Worm (Caenorhabditis elegans) whole organism, late embryonic: ENCODE measurements around the gene hpo-38.

Source experiments
- C08G9.2 ChIP-seq: sonication (generic microtip); optimal IDR thresholded peaks from 2 replicates; lab custom pipeline; 2016; ENCODE audit warnings: mild to moderate bottlenecking, missing genetic modification characterization, moderate library complexity, missing compliant biosample characterization
- T23F11.4 ChIP-seq: fragments of 200-800 bp; sonication (Bioruptor generic); optimal IDR thresholded peaks from 2 replicates; lab custom pipeline; 2018; ENCODE audit warnings: mild to moderate bottlenecking, missing genetic modification characterization, missing compliant biosample characterization
- Y22D7AL.16 ChIP-seq: sonication (generic microtip); optimal IDR thresholded peaks from 2 replicates; lab custom pipeline; 2016; ENCODE audit warnings: missing genetic modification characterization, missing compliant biosample characterization
- ceh-18 ChIP-seq: sonication (generic microtip); optimal IDR thresholded peaks from 2 replicates; lab custom pipeline; 2016; ENCODE audit warnings: missing genetic modification characterization, missing compliant biosample characterization
- ceh-30 ChIP-seq: fragments of 150-350 bp; optimal IDR thresholded peaks from 2 replicates; lab custom pipeline; 2014; ENCODE audit warnings: missing biosample characterization, missing genetic modification characterization
- ceh-45 ChIP-seq: fragments of 200-800 bp; sonication (Bioruptor generic); IDR thresholded peaks from 2 replicates; pipeline ENCODE4 v1.3.6; 2022; ENCODE audit warnings: missing genetic modification reagents, missing genetic modification characterization, missing compliant biosample characterization
- ceh-48 ChIP-seq: sonication (generic microtip); optimal IDR thresholded peaks from 2 replicates; lab custom pipeline; 2016; ENCODE audit warnings: missing genetic modification characterization, inconsistent platforms, missing compliant biosample characterization
- ceh-9 ChIP-seq: sonication (generic microtip); optimal IDR thresholded peaks from 2 replicates; lab custom pipeline; 2016; ENCODE audit warnings: mild to moderate bottlenecking, missing genetic modification characterization, inconsistent platforms, missing compliant biosample characterization
- dve-1 ChIP-seq: sonication (generic microtip); optimal IDR thresholded peaks from 2 replicates; lab custom pipeline; 2017; ENCODE audit warnings: antibody characterized with exemption, mild to moderate bottlenecking, missing genetic modification characterization, missing compliant biosample characterization
- elt-2 ChIP-seq: sonication (generic microtip); optimal IDR thresholded peaks from 2 replicates; lab custom pipeline; 2016; ENCODE audit warnings: missing genetic modification reagents, missing genetic modification characterization, missing compliant biosample characterization
- eyg-1 ChIP-seq: sonication (generic microtip); optimal IDR thresholded peaks from 2 replicates; lab custom pipeline; 2016; ENCODE audit warnings: missing genotype, missing genetic modification characterization, missing compliant biosample characterization
- fkh-10 ChIP-seq: fragments of 150-350 bp; optimal IDR thresholded peaks from 2 replicates; lab custom pipeline; 2014; ENCODE audit warnings: missing biosample characterization, missing genetic modification reagents, missing genetic modification characterization
- hlh-13 ChIP-seq: fragments of 200-800 bp; sonication (Bioruptor generic); optimal IDR thresholded peaks from 2 replicates; lab custom pipeline; 2018; ENCODE audit warnings: mild to moderate bottlenecking, missing genetic modification characterization, missing compliant biosample characterization
- hlh-15 ChIP-seq: sonication (generic microtip); optimal IDR thresholded peaks from 2 replicates; lab custom pipeline; 2016; ENCODE audit warnings: missing genetic modification characterization, missing compliant biosample characterization
- hlh-30 ChIP-seq: sonication (generic microtip); optimal IDR thresholded peaks from 2 replicates; lab custom pipeline; 2017; ENCODE audit warnings: antibody characterized with exemption, missing genetic modification characterization, missing compliant biosample characterization; ENCODE audit not compliant: insufficient read depth
- hlh-8 ChIP-seq: sonication (generic microtip); optimal IDR thresholded peaks from 2 replicates; lab custom pipeline; 2016; ENCODE audit warnings: missing genotype, missing genetic modification characterization, missing compliant biosample characterization
- lin-11 ChIP-seq: fragments of 200-800 bp; sonication (Bioruptor generic); optimal IDR thresholded peaks from 2 replicates; lab custom pipeline; 2018; ENCODE audit warnings: mild to moderate bottlenecking, missing genetic modification characterization, missing compliant biosample characterization
- madf-2 ChIP-seq: sonication (generic microtip); optimal IDR thresholded peaks from 2 replicates; lab custom pipeline; 2017; ENCODE audit warnings: missing genetic modification characterization, missing compliant biosample characterization
- mec-3 ChIP-seq: sonication (generic microtip); optimal IDR thresholded peaks from 2 replicates; lab custom pipeline; 2016; ENCODE audit warnings: borderline replicate concordance, missing genetic modification characterization, missing compliant biosample characterization
- odd-2 ChIP-seq: sonication (generic microtip); optimal IDR thresholded peaks from 2 replicates; lab custom pipeline; 2017; ENCODE audit warnings: antibody characterized with exemption, mild to moderate bottlenecking, missing genetic modification characterization, missing compliant biosample characterization
- pax-1 ChIP-seq: fragments of 150-350 bp; optimal IDR thresholded peaks from 2 replicates; lab custom pipeline; 2014; ENCODE audit warnings: missing biosample characterization, missing genetic modification characterization
- pha-4 ChIP-seq: fragments of 150-350 bp; optimal IDR thresholded peaks from 2 replicates; lab custom pipeline; 2018; ENCODE audit warnings: missing biosample characterization, missing genetic modification reagents, missing genetic modification characterization
- pqm-1 ChIP-seq: sonication (generic microtip); optimal IDR thresholded peaks from 2 replicates; lab custom pipeline; 2016; ENCODE audit warnings: missing genetic modification characterization, missing compliant biosample characterization
- pros-1 ChIP-seq: fragments of 150-350 bp; optimal IDR thresholded peaks from 2 replicates; lab custom pipeline; 2014; ENCODE audit warnings: missing biosample characterization, missing genetic modification reagents, missing genetic modification characterization
- sox-2 ChIP-seq: fragments of 200-800 bp; sonication (Bioruptor generic); IDR thresholded peaks from 2 replicates; pipeline ENCODE4 v1.3.6; 2022; ENCODE audit warnings: missing genetic modification reagents, missing genetic modification characterization, missing compliant biosample characterization
- sox-4 ChIP-seq: sonication (generic microtip); optimal IDR thresholded peaks from 2 replicates; lab custom pipeline; 2017; ENCODE audit warnings: mild to moderate bottlenecking, missing genetic modification characterization, inconsistent platforms, missing compliant biosample characterization
- tbx-2 ChIP-seq: sonication (generic microtip); optimal IDR thresholded peaks from 2 replicates; lab custom pipeline; 2016; ENCODE audit warnings: missing genetic modification characterization, missing compliant biosample characterization
- ttx-3 ChIP-seq: sonication (generic microtip); optimal IDR thresholded peaks from 2 replicates; lab custom pipeline; 2016; ENCODE audit warnings: missing genetic modification reagents, missing genetic modification characterization, missing compliant biosample characterization
- unc-42 ChIP-seq: sonication (generic microtip); optimal IDR thresholded peaks from 2 replicates; lab custom pipeline; 2016; ENCODE audit warnings: missing genotype, missing genetic modification characterization, missing compliant biosample characterization
- unc-55 ChIP-seq: sonication (generic microtip); optimal IDR thresholded peaks from 2 replicates; lab custom pipeline; 2017; ENCODE audit warnings: missing biosample characterization, missing genetic modification reagents, missing genetic modification characterization
- zip-5 ChIP-seq: sonication (generic microtip); optimal IDR thresholded peaks from 2 replicates; lab custom pipeline; 2016; ENCODE audit warnings: missing genetic modification characterization, missing compliant biosample characterization
- ztf-16 ChIP-seq: sonication (generic microtip); optimal IDR thresholded peaks from 2 replicates; lab custom pipeline; 2017; ENCODE audit warnings: missing genetic modification characterization, missing compliant biosample characterization

The hpo-38 gene

DNA sequence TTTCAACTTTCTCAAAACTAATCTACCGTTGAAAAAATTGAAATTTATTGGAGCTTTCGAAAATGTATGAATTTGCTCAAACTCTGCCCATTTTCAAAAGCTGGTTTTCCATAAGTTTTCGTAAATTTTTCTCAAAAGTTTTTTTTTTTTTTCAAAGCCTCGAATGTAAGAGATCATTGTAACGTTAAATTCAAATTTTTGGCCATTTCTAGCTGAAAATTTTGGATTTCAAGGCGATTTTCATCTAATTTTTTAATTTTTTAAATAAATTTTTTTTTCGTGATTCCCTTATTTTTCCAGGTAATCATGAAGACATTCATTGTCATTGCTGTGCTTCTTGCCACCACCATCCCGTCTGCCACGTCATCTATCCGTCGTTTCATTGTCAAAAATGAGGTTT is at the start of gene hpo-38:
Gene hpo-38, plus strand, starts transcription at position 301 of the 400 bp plus-strand sequence.
- no peak for TF ChIP-seq sox-4 (tag; lab: Kevin White, UChicago)
- no peak for TF ChIP-seq hlh-13 (GFP tag; lab: Kevin White, UChicago)
- TF ChIP-seq hlh-30 (tag; lab: Kevin White, UChicago): no peak
- TF ChIP-seq dve-1: no peak
- TF ChIP-seq ztf-16: no peak
- no peak for TF ChIP-seq odd-2 (tag; lab: Kevin White, UChicago)
- TF ChIP-seq ceh-30 (tag; lab: Kevin White, UChicago): no peak
- TF ChIP-seq, all 69 proteins: peak for 0

DNA sequence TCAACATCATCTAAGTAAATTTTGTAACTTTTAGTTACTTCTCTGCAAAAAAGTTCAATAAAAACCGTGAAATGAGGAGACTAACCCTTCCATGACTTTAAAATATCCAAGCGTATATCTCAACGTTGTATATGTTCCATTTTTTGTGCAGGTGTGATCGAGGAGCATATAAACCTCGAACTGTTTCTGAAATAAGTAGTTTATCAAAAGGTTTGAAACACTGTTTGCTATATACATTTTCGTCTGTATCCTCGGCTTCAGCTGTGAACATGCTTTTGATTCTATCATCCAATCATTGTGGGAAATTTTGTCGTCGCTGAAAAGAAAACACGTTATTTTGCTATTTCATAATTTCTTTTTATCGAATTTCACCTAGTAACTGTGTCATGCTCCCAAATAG is 49.3 kb upstream of the hpo-38 start, which contains the start of gene F40G9.5:
Gene F40G9.5, plus strand, starts transcription at position 301 of the 400 bp plus-strand sequence.
- TF ChIP-seq pqm-1 (no peak), pros-1 (tag; lab: Kevin White, UChicago) (no peak), ceh-45 (GFP tag; lab: Robert Waterston, UW) (no peak), pax-1 (tag; lab: Kevin White, UChicago) (no peak), ceh-18 (tag; lab: Kevin White, UChicago) (no peak)

DNA sequence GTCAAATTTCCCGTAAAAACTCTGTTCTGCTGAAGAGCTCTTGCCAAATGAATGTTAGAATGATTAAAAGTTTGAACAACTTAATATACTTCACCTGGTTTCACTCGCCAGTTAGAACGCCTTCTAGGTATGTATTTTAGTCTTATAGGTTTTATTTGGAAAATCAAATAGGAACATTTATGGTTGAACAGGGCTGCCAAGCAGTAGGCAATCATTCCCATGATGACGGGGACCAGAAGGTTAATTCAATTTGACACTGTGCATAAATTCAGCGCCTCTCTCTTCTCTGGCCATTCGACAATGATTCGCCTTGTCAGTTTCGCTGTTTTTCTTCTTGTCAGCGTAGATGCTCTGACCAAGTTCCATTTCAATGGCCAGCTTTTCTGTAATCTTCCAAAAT is 48.1 kb upstream of the hpo-38 start, which contains the start of gene F40G9.15:
Gene F40G9.15, plus strand, starts transcription at position 301 of the 400 bp plus-strand sequence.
- TF ChIP-seq zip-5 (no peak), Y22D7AL.16 (tag; lab: Kevin White, UChicago) (no peak), unc-55 (GFP tag; lab: Kevin White, UChicago) (no peak), sox-2 (GFP tag; lab: Robert Waterston, UW) (no peak), ttx-3 (tag; lab: Kevin White, UChicago) (no peak), pha-4 (tag; lab: Kevin White, UChicago) (no peak), ceh-9 (no peak), tbx-2 (tag; lab: Kevin White, UChicago) (no peak), hlh-8 (tag; lab: Kevin White, UChicago) (no peak), ceh-30 (tag; lab: Kevin White, UChicago) (no peak), T23F11.4 (GFP tag; lab: Kevin White, UChicago) (no peak), odd-2 (tag; lab: Kevin White, UChicago) (no peak)

DNA sequence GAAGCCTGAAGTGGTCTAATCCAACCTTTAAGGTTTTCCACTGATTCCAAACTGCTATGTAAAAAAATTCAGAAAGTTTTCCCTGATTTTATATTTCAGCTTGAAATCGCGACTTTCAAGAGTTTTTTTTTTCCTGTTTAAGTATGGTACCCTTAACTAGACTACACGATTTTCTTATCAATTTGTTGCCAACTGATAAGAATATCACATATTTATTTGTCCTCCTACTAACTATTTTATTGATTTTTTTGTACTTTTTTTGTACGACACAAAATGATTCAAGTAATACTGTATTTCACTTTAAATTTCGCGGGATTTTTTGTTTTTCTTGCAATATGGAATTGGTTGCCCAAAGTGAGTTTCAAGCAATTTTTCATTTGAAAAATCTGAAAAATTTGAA is 47.2 kb upstream of the hpo-38 start:
- TF ChIP-seq elt-2 (tag; lab: Kevin White, UChicago) (peak; percentile 70), hlh-30 (tag; lab: Kevin White, UChicago) (no peak)
- TF ChIP-seq, all 69 proteins: peak for 1

DNA sequence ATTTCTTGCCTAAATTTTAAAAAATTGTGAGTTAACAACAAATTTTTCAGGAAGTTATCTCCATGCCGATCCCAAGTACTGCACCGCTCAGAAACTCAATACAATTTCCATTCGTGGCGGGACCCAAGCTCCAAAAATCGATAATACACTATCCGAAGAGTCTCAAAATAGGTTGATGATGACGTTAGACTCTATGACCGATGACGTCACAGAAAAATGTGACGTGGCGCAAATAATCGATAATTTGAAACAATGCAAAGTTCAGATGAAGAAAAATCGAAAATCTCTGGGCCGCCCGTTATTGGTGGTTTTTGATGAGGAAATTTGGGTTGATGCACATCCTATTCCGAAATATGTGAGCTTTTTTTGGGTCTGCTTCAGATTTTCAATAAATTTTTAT is 45.9 kb upstream of the hpo-38 start:
- no peak for TF ChIP-seq ceh-45 (GFP tag; lab: Robert Waterston, UW)
- no peak for TF ChIP-seq lin-11
- no peak for TF ChIP-seq elt-2 (tag; lab: Kevin White, UChicago)
- TF ChIP-seq eyg-1 (tag; lab: Kevin White, UChicago): no peak
- no peak for TF ChIP-seq ceh-48
- no peak for TF ChIP-seq unc-55 (GFP tag; lab: Kevin White, UChicago)
- TF ChIP-seq fkh-10 (GFP tag; lab: Kevin White, UChicago): no peak
- no peak for TF ChIP-seq ceh-18 (tag; lab: Kevin White, UChicago)
- no peak for TF ChIP-seq C08G9.2 (tag; lab: Kevin White, UChicago)
- TF ChIP-seq pha-4 (tag; lab: Kevin White, UChicago): no peak
- no peak for TF ChIP-seq hlh-15 (tag; lab: Kevin White, UChicago)
- no peak for TF ChIP-seq madf-2 (tag; lab: Kevin White, UChicago)
- no peak for TF ChIP-seq mec-3 (tag; lab: Kevin White, UChicago)
- no peak for TF ChIP-seq unc-42 (tag; lab: Kevin White, UChicago)
- no peak for TF ChIP-seq hlh-13 (GFP tag; lab: Kevin White, UChicago)
